Worm (Caenorhabditis elegans) whole organism, early embryonic: ENCODE measurements around the gene ZC262.7.
"Not testable (repeated sequence)": the region's sequence is repeated elsewhere in the genome, so short reads cannot be mapped to it uniquely, and the experiment has no call there.

ENCODE experiments used
- B0310.2 ChIP-seq: sonication (generic microtip); optimal IDR thresholded peaks from 2 replicates; lab custom pipeline; 2016; ENCODE audit warnings: mild to moderate bottlenecking, missing genetic modification characterization, missing compliant biosample characterization
- F13C5.2 ChIP-seq: sonication (generic microtip); optimal IDR thresholded peaks from 2 replicates; lab custom pipeline; 2017; ENCODE audit warnings: mild to moderate bottlenecking, missing genetic modification characterization, inconsistent platforms, missing compliant biosample characterization
- aly-1 ChIP-seq: sonication (generic microtip); optimal IDR thresholded peaks from 2 replicates; lab custom pipeline; 2016; ENCODE audit warnings: missing genetic modification characterization, missing compliant biosample characterization
- ama-1 ChIP-seq: fragments of 150-350 bp; optimal IDR thresholded peaks from 2 replicates; lab custom pipeline; 2014
- ceh-13 ChIP-seq: fragments of 200-800 bp; sonication (Bioruptor generic); optimal IDR thresholded peaks from 2 replicates; lab custom pipeline; 2018; ENCODE audit warnings: mild to moderate bottlenecking, missing genetic modification characterization, missing compliant biosample characterization
- ceh-36 ChIP-seq: sonication (generic microtip); optimal IDR thresholded peaks from 2 replicates; lab custom pipeline; 2016; ENCODE audit warnings: missing genetic modification characterization, inconsistent platforms, missing compliant biosample characterization
- ets-7 ChIP-seq: sonication (generic microtip); optimal IDR thresholded peaks from 2 replicates; lab custom pipeline; 2016; ENCODE audit warnings: missing genotype, missing genetic modification characterization, missing compliant biosample characterization
- flt-1 ChIP-seq: fragments of 200-800 bp; sonication (Bioruptor generic); IDR thresholded peaks from 2 replicates; pipeline ENCODE4 v1.3.6; 2022; ENCODE audit warnings: missing genetic modification characterization, missing compliant biosample characterization
- hmbx-1 ChIP-seq: sonication (generic microtip); optimal IDR thresholded peaks from 2 replicates; lab custom pipeline; 2016; ENCODE audit warnings: mild to moderate bottlenecking, missing genetic modification characterization, missing compliant biosample characterization
- hmg-4 ChIP-seq: fragments of 200-800 bp; sonication (Bioruptor generic); optimal IDR thresholded peaks from 2 replicates; lab custom pipeline; 2018; ENCODE audit warnings: mild to moderate bottlenecking, missing genetic modification characterization, missing compliant biosample characterization
- hnd-1 ChIP-seq: sonication (generic microtip); optimal IDR thresholded peaks from 2 replicates; lab custom pipeline; 2016; ENCODE audit warnings: missing genetic modification characterization, missing compliant biosample characterization
- pes-1 ChIP-seq: fragments of 200-800 bp; sonication (Bioruptor generic); IDR thresholded peaks from 2 replicates; pipeline ENCODE4 v1.3.6; 2022; ENCODE audit warnings: missing genetic modification reagents, missing genetic modification characterization, missing compliant biosample characterization
- scrt-1 ChIP-seq: fragments of 200-800 bp; sonication (Bioruptor generic); IDR thresholded peaks from 2 replicates; pipeline ENCODE4 v1.3.6; 2022; ENCODE audit warnings: missing genetic modification characterization, missing compliant biosample characterization
- sea-1 ChIP-seq: fragments of 200-800 bp; sonication (Bioruptor generic); conservative IDR thresholded peaks from 2 replicates; pipeline ENCODE4 v1.3.6; 2022; ENCODE audit warnings: missing genetic modification characterization, missing compliant biosample characterization
- tbx-11 ChIP-seq: fragments of 200-800 bp; sonication (Bioruptor generic); IDR thresholded peaks from 2 replicates; pipeline ENCODE4 v1.3.6; 2022; ENCODE audit warnings: missing genetic modification characterization, missing compliant biosample characterization
- tbx-37 ChIP-seq: fragments of 200-800 bp; sonication (Bioruptor generic); conservative IDR thresholded peaks from 2 replicates; pipeline ENCODE4 v1.3.6; 2022; ENCODE audit warnings: missing genetic modification reagents, missing genetic modification characterization, missing compliant biosample characterization
- tra-4 ChIP-seq: sonication (generic microtip); optimal IDR thresholded peaks from 2 replicates; lab custom pipeline; 2017; ENCODE audit warnings: missing genetic modification characterization, missing compliant biosample characterization

Gene ZC262.7

DNA sequence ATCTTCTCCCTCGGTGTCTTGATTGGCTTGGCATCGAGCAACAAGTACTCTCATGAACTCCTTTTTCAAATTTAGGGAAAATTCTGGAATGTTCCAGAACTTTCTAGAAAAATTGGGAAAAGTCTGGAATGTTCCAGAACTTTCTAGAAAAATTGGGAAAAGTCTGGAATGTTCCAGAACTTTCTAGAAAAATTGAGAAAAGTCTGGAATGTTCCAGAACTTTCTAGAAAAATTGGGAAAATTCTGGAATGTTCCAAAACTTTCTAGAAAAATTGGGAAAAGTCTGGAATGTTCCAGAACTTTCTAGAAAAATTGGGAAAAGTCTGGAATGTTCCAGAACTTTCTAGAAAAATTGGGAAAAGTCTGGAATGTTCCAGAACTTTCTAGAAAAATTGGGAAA is at the start of gene ZC262.7:
TSS of gene ZC262.7 (minus strand) at position 54 of the 400 bp plus-strand sequence.
- TF ChIP-seq tra-4 (tag; lab: Kevin White, UChicago); scrt-1 (GFP tag; lab: Robert Waterston, UW); B0310.2 (tag; lab: Kevin White, UChicago): not testable (repeated sequence)

DNA sequence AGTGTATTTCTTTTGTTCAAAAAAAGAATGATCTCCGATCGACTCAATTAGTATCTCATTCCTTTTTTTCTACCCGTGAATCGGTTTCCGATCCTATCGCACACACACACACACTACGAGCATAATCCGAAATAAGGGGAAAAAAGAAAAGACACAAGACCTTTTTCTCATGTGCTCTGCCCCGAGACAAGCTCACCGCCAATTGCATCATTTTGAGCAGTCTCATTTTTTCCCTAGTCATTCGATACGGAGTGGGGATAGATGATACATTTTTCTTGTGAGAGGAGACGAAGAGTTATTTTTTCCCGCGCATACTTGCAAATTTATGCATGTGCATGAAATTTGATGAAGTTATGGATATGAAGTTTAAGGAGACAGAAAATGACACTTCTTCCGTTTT is 48.2 kb upstream of the ZC262.7 start:
- no peak for TF ChIP-seq hnd-1 (tag; lab: Kevin White, UChicago)
- TF ChIP-seq B0310.2 (tag; lab: Kevin White, UChicago), result no peak
- no peak for TF ChIP-seq hmg-4 (GFP tag; lab: Kevin White, UChicago)
- TF ChIP-seq F13C5.2 (tag; lab: Kevin White, UChicago), result no peak
- no peak for TF ChIP-seq sea-1 (GFP tag; lab: Robert Waterston, UW)
- TF ChIP-seq ama-1, result no peak
- TF ChIP-seq scrt-1 (GFP tag; lab: Robert Waterston, UW), result no peak
- no peak for TF ChIP-seq ceh-13 (GFP tag; lab: Kevin White, UChicago)
- no peak for TF ChIP-seq flt-1 (GFP tag; lab: Robert Waterston, UW)
- no peak for TF ChIP-seq ets-7
- no peak for TF ChIP-seq tra-4 (tag; lab: Kevin White, UChicago)
- no peak for TF ChIP-seq aly-1 (tag; lab: Kevin White, UChicago)
- TF ChIP-seq hmbx-1 (tag; lab: Kevin White, UChicago), result no peak
- TF ChIP-seq ceh-36, result no peak
- no peak for TF ChIP-seq tbx-11
- TF ChIP-seq pes-1 (GFP tag; lab: Robert Waterston, UW), result no peak
- TF ChIP-seq tbx-37 (GFP tag; lab: Robert Waterston, UW), result no peak

ce11 chrIII:8389539-8389938 is 45.4 kb upstream of the ZC262.7 start, which contains the start of gene ZK353.4:
TSS of gene ZK353.4 (minus strand) at chrIII:8389639.
- TF ChIP-seq flt-1 (GFP tag; lab: Robert Waterston, UW) (no peak), ets-7 (no peak), sea-1 (GFP tag; lab: Robert Waterston, UW) (no peak), ceh-13 (GFP tag; lab: Kevin White, UChicago) (no peak), scrt-1 (GFP tag; lab: Robert Waterston, UW) (no peak), hnd-1 (tag; lab: Kevin White, UChicago) (no peak), hmg-4 (GFP tag; lab: Kevin White, UChicago) (no peak), tra-4 (tag; lab: Kevin White, UChicago) (no peak), hmbx-1 (tag; lab: Kevin White, UChicago) (no peak), pes-1 (GFP tag; lab: Robert Waterston, UW) (no peak)

DNA sequence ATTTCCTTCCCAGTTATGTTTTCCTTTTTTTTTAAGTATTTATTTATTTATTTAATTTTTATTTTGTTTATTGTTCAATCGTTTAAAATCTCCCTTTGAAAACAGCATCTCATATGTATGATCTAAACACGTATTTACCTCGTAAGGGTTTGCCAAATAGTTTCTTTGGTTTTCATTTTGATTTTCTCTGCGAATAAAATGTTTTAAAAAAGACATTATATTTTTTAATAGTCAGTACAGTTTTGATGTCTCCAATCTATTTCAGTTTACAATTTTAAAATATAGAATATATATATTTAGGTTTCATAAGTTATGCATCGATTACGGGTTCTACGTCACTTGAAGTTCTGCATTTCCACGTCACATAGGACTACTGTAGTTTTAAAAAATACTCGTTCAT is 36.5 kb upstream of the ZC262.7 start, which contains the start of gene R05D3.12:
TSS of gene R05D3.12 (plus strand) at position 301 of the 400 bp plus-strand sequence.
- TF ChIP-seq ceh-36, result no peak

DNA sequence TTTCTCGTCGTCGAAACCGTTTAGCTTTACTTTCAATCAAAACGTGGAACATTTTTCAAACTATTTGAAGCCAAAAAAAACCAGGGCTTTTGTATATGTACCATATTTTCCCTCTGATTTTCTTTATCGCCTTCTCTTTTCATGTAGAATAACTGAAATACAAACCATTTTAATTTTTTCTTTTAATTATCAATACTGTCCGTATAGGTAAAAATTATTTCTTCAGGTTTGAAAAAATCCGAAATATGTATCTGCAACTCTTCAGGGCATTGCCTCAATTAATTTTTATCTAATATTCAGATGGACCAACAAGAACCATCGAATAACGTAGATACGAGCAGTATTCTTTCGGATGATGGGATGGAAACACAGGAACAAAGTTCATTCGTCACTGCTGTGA is 30.9 kb upstream of the ZC262.7 start, which contains the start of gene met-2:
TSS of gene met-2 (plus strand) at position 301 of the 400 bp plus-strand sequence.
- no peak for TF ChIP-seq tbx-37 (GFP tag; lab: Robert Waterston, UW)
- no peak for TF ChIP-seq hmbx-1 (tag; lab: Kevin White, UChicago)
- no peak for TF ChIP-seq pes-1 (GFP tag; lab: Robert Waterston, UW)
- TF ChIP-seq scrt-1 (GFP tag; lab: Robert Waterston, UW), result no peak
- no peak for TF ChIP-seq ama-1
- no peak for TF ChIP-seq tbx-11
- TF ChIP-seq ceh-36, result no peak
- TF ChIP-seq tra-4 (tag; lab: Kevin White, UChicago), result no peak
- no peak for TF ChIP-seq aly-1 (tag; lab: Kevin White, UChicago)
- TF ChIP-seq ceh-13 (GFP tag; lab: Kevin White, UChicago), result no peak
- no peak for TF ChIP-seq sea-1 (GFP tag; lab: Robert Waterston, UW)

- no peak for TF ChIP-seq B0310.2 (tag; lab: Kevin White, UChicago)
Measured at ce11 chrIII:8371595-8372305, 27.6 kb upstream of the ZC262.7 start, which contains the start of gene lmbr-1. TSS of gene lmbr-1 (plus strand) at chrIII:8372255.

ce11 chrIII:8370846-8371257 is 26.7 kb upstream of the ZC262.7 start:
- TF ChIP-seq ceh-13 (GFP tag; lab: Kevin White, UChicago) (no peak), ama-1 (no peak), hmbx-1 (tag; lab: Kevin White, UChicago) (no peak), tra-4 (tag; lab: Kevin White, UChicago) (no peak), ceh-36 (no peak), hmg-4 (GFP tag; lab: Kevin White, UChicago) (no peak), pes-1 (GFP tag; lab: Robert Waterston, UW) (no peak), aly-1 (tag; lab: Kevin White, UChicago) (no peak), flt-1 (GFP tag; lab: Robert Waterston, UW) (no peak), tbx-37 (GFP tag; lab: Robert Waterston, UW) (no peak), tbx-11 (no peak), sea-1 (GFP tag; lab: Robert Waterston, UW) (no peak), hnd-1 (tag; lab: Kevin White, UChicago) (no peak), ets-7 (no peak), scrt-1 (GFP tag; lab: Robert Waterston, UW) (no peak)

DNA sequence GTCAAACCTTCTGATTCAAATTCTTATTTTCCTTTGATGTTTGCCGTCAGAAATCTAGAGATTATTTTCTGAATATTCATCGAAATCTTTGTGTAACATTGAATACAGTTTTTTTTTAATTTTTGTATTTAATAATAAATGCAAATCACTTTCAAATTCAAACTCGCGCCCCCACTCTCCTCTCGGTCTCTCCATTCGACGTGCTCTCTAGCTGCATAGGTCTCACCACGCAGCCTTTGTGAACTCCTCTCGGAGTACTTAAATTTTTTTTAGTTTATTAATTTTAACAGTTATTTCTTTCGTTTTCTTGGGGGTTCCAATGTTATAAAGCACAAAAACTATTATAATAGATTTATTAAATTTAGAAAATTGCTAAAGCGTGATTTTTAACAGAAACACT is 26.1 kb upstream of the ZC262.7 start:
- TF ChIP-seq F13C5.2 (tag; lab: Kevin White, UChicago) (no peak), ceh-36 (no peak), B0310.2 (tag; lab: Kevin White, UChicago) (no peak), tbx-11 (no peak), pes-1 (GFP tag; lab: Robert Waterston, UW) (no peak), flt-1 (GFP tag; lab: Robert Waterston, UW) (no peak), tbx-37 (GFP tag; lab: Robert Waterston, UW) (no peak), sea-1 (GFP tag; lab: Robert Waterston, UW) (no peak), ets-7 (no peak), ama-1 (no peak), hmbx-1 (tag; lab: Kevin White, UChicago) (no peak), hnd-1 (tag; lab: Kevin White, UChicago) (no peak), scrt-1 (GFP tag; lab: Robert Waterston, UW) (no peak)
